Worm (Caenorhabditis elegans) whole organism, L3 larva: ENCODE measurements around the gene Y69H2.9.

Experiments
- R02D3.7 ChIP-seq: fragments of 150-350 bp; optimal IDR thresholded peaks from 2 replicates; lab custom pipeline; 2014; ENCODE audit warnings: missing biosample characterization, missing genetic modification characterization
- ZK546.5 ChIP-seq: sonication (generic microtip); optimal IDR thresholded peaks from 2 replicates; lab custom pipeline; 2017; ENCODE audit warnings: missing biosample characterization, missing genetic modification characterization
- ama-1 ChIP-seq: fragments of 150-350 bp; optimal IDR thresholded peaks from 2 replicates; lab custom pipeline; 2018
- ceh-16 ChIP-seq: sonication (generic microtip); optimal IDR thresholded peaks from 2 replicates; lab custom pipeline; 2017; ENCODE audit warnings: missing biosample characterization, missing genetic modification characterization
- ceh-28 ChIP-seq: fragments of 150-350 bp; optimal IDR thresholded peaks from 2 replicates; lab custom pipeline; 2014; ENCODE audit warnings: missing biosample characterization, missing genetic modification reagents, missing genetic modification characterization
- ceh-82 ChIP-seq: fragments of 150-350 bp; optimal IDR thresholded peaks from 2 replicates; lab custom pipeline; 2014; ENCODE audit warnings: missing biosample characterization, missing genetic modification characterization
- ceh-9 ChIP-seq: sonication (generic microtip); optimal IDR thresholded peaks from 2 replicates; lab custom pipeline; 2018; ENCODE audit warnings: missing biosample characterization, missing genetic modification characterization
- egl-27 ChIP-seq: sonication (generic microtip); optimal IDR thresholded peaks from 4 replicates; lab custom pipeline; 2017; ENCODE audit warnings: missing biosample characterization, missing genetic modification reagents, missing genetic modification characterization
- egl-5 ChIP-seq: fragments of 150-350 bp; optimal IDR thresholded peaks from 2 replicates; lab custom pipeline; 2017; ENCODE audit warnings: missing biosample characterization, missing genetic modification reagents, missing genetic modification characterization, inconsistent platforms
- elt-1 ChIP-seq: fragments of 150-350 bp; optimal IDR thresholded peaks from 2 replicates; lab custom pipeline; 2014; ENCODE audit warnings: missing biosample characterization, missing genetic modification characterization
- elt-2 ChIP-seq: sonication (generic microtip); optimal IDR thresholded peaks from 2 replicates; lab custom pipeline; 2016; ENCODE audit warnings: missing genetic modification reagents, mild to moderate bottlenecking, missing genetic modification characterization, missing compliant biosample characterization
- elt-3 ChIP-seq, 3 experiments: fragments of 150-350 bp in 1 of 3; sonication (generic microtip) in 2 of 3; optimal IDR thresholded peaks; 2 replicates in 2 of 3; 4 replicates in 1 of 3; lab custom pipeline; 2014 to 2017; ENCODE audit warnings: missing biosample characterization in 3 of 3, missing genetic modification characterization in 3 of 3
- eor-1 ChIP-seq, 2 experiments: fragments of 150-350 bp; optimal IDR thresholded peaks; 2 replicates each; lab custom pipeline; 2014 to 2018; ENCODE audit warnings: missing biosample characterization in 2 of 2, missing genetic modification characterization in 2 of 2
- fkh-10 ChIP-seq: sonication (generic microtip); optimal IDR thresholded peaks from 2 replicates; lab custom pipeline; 2017; ENCODE audit warnings: missing biosample characterization, missing genetic modification reagents, missing genetic modification characterization
- fkh-2 ChIP-seq: fragments of 150-350 bp; optimal IDR thresholded peaks from 2 replicates; lab custom pipeline; 2014; ENCODE audit warnings: missing biosample characterization, missing genetic modification reagents, missing genetic modification characterization
- hmg-11 ChIP-seq: sonication (generic microtip); optimal IDR thresholded peaks from 2 replicates; lab custom pipeline; 2016; ENCODE audit warnings: missing genetic modification characterization, missing compliant biosample characterization
- jun-1 ChIP-seq: fragments of 150-350 bp; optimal IDR thresholded peaks from 2 replicates; lab custom pipeline; 2014; ENCODE audit warnings: missing biosample characterization, missing genetic modification reagents, missing genetic modification characterization
- lin-15B ChIP-seq: fragments of 150-350 bp; optimal IDR thresholded peaks from 2 replicates; lab custom pipeline; 2014; ENCODE audit warnings: missing biosample characterization, missing genetic modification characterization
- lin-39 ChIP-seq: fragments of 150-350 bp; optimal IDR thresholded peaks from 2 replicates; lab custom pipeline; 2018; ENCODE audit warnings: missing biosample characterization, missing genetic modification reagents, missing genetic modification characterization
- lsy-12 ChIP-seq: sonication (generic microtip); optimal IDR thresholded peaks from 2 replicates; lab custom pipeline; 2016; ENCODE audit warnings: mild to moderate bottlenecking, missing genetic modification characterization, missing compliant biosample characterization
- mdl-1 ChIP-seq: fragments of 150-350 bp; optimal IDR thresholded peaks from 2 replicates; lab custom pipeline; 2014; ENCODE audit warnings: missing biosample characterization, missing genetic modification characterization
- mml-1 ChIP-seq: fragments of 150-350 bp; sonication (generic microtip); optimal IDR thresholded peaks from 3 replicates; lab custom pipeline; 2014; ENCODE audit warnings: missing biosample characterization, missing genetic modification characterization
- nfya-1 ChIP-seq: sonication (generic microtip); optimal IDR thresholded peaks from 2 replicates; lab custom pipeline; 2017; ENCODE audit warnings: missing genetic modification characterization, mild to moderate bottlenecking, missing compliant biosample characterization, antibody characterized with exemption, moderate library complexity; ENCODE audit not compliant: insufficient read depth
- nhr-11 ChIP-seq: fragments of 150-350 bp; optimal IDR thresholded peaks from 2 replicates; lab custom pipeline; 2014; ENCODE audit warnings: missing biosample characterization, missing genetic modification characterization
- nhr-12 ChIP-seq: fragments of 150-350 bp; optimal IDR thresholded peaks from 2 replicates; lab custom pipeline; 2014; ENCODE audit warnings: missing biosample characterization, missing genetic modification characterization
- nhr-23 ChIP-seq: fragments of 150-350 bp; optimal IDR thresholded peaks from 2 replicates; lab custom pipeline; 2014; ENCODE audit warnings: missing biosample characterization, missing genetic modification reagents, missing genetic modification characterization
- nhr-237 ChIP-seq: fragments of 150-350 bp; optimal IDR thresholded peaks from 2 replicates; lab custom pipeline; 2014; ENCODE audit warnings: missing biosample characterization, missing genetic modification characterization
- nhr-25 ChIP-seq: sonication (generic microtip); optimal IDR thresholded peaks from 2 replicates; lab custom pipeline; 2017; ENCODE audit warnings: missing biosample characterization, missing genetic modification characterization
- nhr-43 ChIP-seq: sonication (generic microtip); optimal IDR thresholded peaks from 2 replicates; lab custom pipeline; 2016; ENCODE audit warnings: mild to moderate bottlenecking, missing genetic modification characterization, missing compliant biosample characterization; ENCODE audit not compliant: poor library complexity, severe bottlenecking
- nhr-76 ChIP-seq: fragments of 150-350 bp; sonication (generic microtip); optimal IDR thresholded peaks from 5 replicates; lab custom pipeline; 2014; ENCODE audit warnings: missing biosample characterization, missing genetic modification characterization
- pha-4 ChIP-seq: fragments of 150-350 bp; optimal IDR thresholded peaks from 2 replicates; lab custom pipeline; 2014; ENCODE audit warnings: missing biosample characterization, missing genetic modification reagents, missing genetic modification characterization
- pqm-1 ChIP-seq: fragments of 150-350 bp; optimal IDR thresholded peaks from 2 replicates; lab custom pipeline; 2017; ENCODE audit warnings: missing biosample characterization, missing genetic modification characterization, inconsistent platforms
- sea-2 ChIP-seq: fragments of 150-350 bp; sonication (generic microtip); optimal IDR thresholded peaks from 4 replicates; lab custom pipeline; 2014; ENCODE audit warnings: missing biosample characterization, missing genetic modification reagents, missing genetic modification characterization
- snpc-4 ChIP-seq: fragments of 150-350 bp; optimal IDR thresholded peaks from 2 replicates; lab custom pipeline; 2014; ENCODE audit warnings: missing biosample characterization, missing genetic modification characterization
- tbx-2 ChIP-seq: sonication (generic microtip); optimal IDR thresholded peaks from 2 replicates; lab custom pipeline; 2016; ENCODE audit warnings: mild to moderate bottlenecking, missing genetic modification characterization, missing compliant biosample characterization
- unc-39 ChIP-seq: sonication (generic microtip); optimal IDR thresholded peaks from 4 replicates; lab custom pipeline; 2017; ENCODE audit warnings: missing biosample characterization, missing genetic modification characterization
- zag-1 ChIP-seq: fragments of 150-350 bp; optimal IDR thresholded peaks from 2 replicates; lab custom pipeline; 2014; ENCODE audit warnings: missing biosample characterization, missing genetic modification characterization
- ztf-4 ChIP-seq: fragments of 150-350 bp; optimal IDR thresholded peaks from 2 replicates; lab custom pipeline; 2014; ENCODE audit warnings: missing biosample characterization, missing genetic modification characterization

The Y69H2.9 gene

ce11 chrV:18701306-18701705 lies at the start of gene Y69H2.9:
Gene Y69H2.9 (plus strand): TSS chrV:18701538.
- TF ChIP-seq ceh-16 (tag; lab: Kevin White, UChicago) (no peak), zag-1 (tag; lab: Kevin White, UChicago) (no peak), elt-3 (tag; optimal IDR thresholded peaks at IDR 0.05; lab: Kevin White, UChicago) (no peak), tbx-2 (no peak), nhr-237 (no peak), elt-1 (tag; lab: Kevin White, UChicago) (no peak), pha-4 (tag; lab: Kevin White, UChicago) (peak; percentile 17), pqm-1 (tag; lab: Kevin White, UChicago) (peak; percentile 59), sea-2 (no peak), nhr-23 (tag; lab: Kevin White, UChicago) (no peak), jun-1 (tag; lab: Kevin White, UChicago) (no peak), lsy-12 (tag; lab: Kevin White, UChicago) (no peak), ceh-9 (tag; lab: Kevin White, UChicago) (no peak), snpc-4 (tag; lab: Kevin White, UChicago) (no peak), elt-2 (tag; lab: Kevin White, UChicago) (peak; percentile 90)

- TF ChIP-seq egl-5 (no peak), ama-1 (lab: Kevin White, UChicago) (no peak), nhr-11 (no peak), ceh-82 (tag; lab: Kevin White, UChicago) (no peak), fkh-10 (no peak), elt-1 (tag; lab: Kevin White, UChicago) (no peak), egl-27 (tag; lab: Kevin White, UChicago) (no peak), ztf-4 (tag; lab: Kevin White, UChicago) (no peak), unc-39 (tag; lab: Kevin White, UChicago) (no peak), pha-4 (tag; lab: Kevin White, UChicago) (no peak)
Measured at ce11 chrV:18656363-18656762, 45.0 kb upstream of the Y69H2.9 start.

DNA sequence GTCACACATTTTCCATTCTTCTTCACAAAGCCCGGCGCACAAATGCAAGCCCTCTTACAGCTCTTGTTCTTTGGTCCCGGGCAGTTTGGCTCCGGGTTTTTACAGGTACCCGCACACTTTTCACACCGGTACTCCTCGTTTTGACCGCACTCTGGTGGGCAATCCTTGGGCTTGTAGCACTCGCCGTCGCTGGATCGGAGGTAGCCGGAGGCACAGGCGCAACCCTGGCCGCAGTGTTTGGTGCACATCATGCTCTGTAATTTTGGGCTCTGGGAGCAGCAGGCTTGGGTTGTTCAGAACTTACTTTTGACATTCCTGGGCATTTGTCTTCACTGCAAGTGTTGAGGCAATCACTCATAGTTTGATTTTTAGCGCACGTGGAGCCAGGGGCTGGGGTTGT lies 43.9 kb upstream of the Y69H2.9 start:
- TF ChIP-seq jun-1 (tag; lab: Kevin White, UChicago) (no peak), nhr-76 (tag; lab: Kevin White, UChicago) (no peak), lin-15B (tag; lab: Kevin White, UChicago) (no peak), ceh-28 (no peak), ZK546.5 (tag; lab: Kevin White, UChicago) (no peak), zag-1 (tag; lab: Kevin White, UChicago) (no peak), elt-1 (tag; lab: Kevin White, UChicago) (no peak), elt-2 (tag; lab: Kevin White, UChicago) (no peak), nhr-237 (no peak), pqm-1 (tag; lab: Kevin White, UChicago) (no peak), eor-1 (tag; optimal IDR thresholded peaks at IDR 0.05; lab: Kevin White, UChicago) (no peak), ztf-4 (tag; lab: Kevin White, UChicago) (no peak)
- TF ChIP-seq, all 47 proteins: peak for 0

DNA sequence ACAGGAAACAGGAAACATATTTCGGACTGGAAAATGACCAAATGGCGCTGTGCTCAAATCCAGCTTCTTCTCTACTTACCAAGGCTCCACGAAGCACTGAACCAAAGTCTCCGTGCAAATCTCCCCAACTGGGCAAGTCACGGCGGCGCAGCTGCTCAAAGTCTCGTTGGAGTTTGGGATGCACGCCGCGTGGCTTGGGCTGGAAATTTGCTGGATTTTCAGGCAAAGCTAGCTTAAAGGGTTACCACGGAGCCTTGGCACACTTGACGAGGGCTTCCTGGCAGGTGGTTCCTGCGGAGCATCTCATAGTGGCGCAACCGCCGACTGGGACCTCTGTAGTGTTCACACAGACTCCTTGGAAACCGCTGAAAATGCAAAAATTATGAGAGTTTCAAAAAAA lies 42.4 kb upstream of the Y69H2.9 start:
- TF ChIP-seq pha-4 (tag; lab: Kevin White, UChicago) (no peak), mml-1 (tag; lab: Kevin White, UChicago) (no peak), nhr-12 (tag; lab: Kevin White, UChicago) (no peak), snpc-4 (tag; lab: Kevin White, UChicago) (no peak), nhr-76 (tag; lab: Kevin White, UChicago) (no peak), nhr-237 (no peak), nhr-25 (tag; lab: Kevin White, UChicago) (no peak), ztf-4 (tag; lab: Kevin White, UChicago) (no peak), mdl-1 (tag; lab: Kevin White, UChicago) (no peak)

DNA sequence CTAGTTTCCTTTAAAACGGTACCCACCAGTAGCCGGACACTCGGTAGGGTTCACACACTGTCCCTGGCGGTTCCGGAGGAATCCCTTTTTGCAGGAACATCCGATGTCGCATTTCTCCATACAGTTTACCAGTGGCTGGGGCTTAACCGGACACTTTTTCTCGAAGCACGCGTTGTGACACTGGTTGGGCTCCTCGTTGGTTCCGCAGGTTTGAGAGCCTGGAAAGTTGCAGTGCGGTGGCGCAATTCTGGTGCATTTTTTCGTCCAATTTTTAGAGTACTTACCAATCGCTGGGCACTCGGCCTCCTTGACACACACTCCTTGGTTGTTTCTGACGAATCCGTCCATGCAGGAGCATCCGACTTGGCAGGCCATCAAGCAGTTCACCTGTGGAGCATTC lies 39.0 kb upstream of the Y69H2.9 start:
- no peak for TF ChIP-seq lin-39 (tag; lab: Kevin White, UChicago)
- TF ChIP-seq R02D3.7 (tag; lab: Kevin White, UChicago): no peak
- TF ChIP-seq egl-5: no peak
- no peak for TF ChIP-seq jun-1 (tag; lab: Kevin White, UChicago)
- no peak for TF ChIP-seq sea-2
- no peak for TF ChIP-seq elt-1 (tag; lab: Kevin White, UChicago)
- no peak for TF ChIP-seq nhr-23 (tag; lab: Kevin White, UChicago)
- no peak for TF ChIP-seq unc-39 (tag; lab: Kevin White, UChicago)
- no peak for TF ChIP-seq pqm-1 (tag; lab: Kevin White, UChicago)
- no peak for TF ChIP-seq nhr-43 (tag; lab: Kevin White, UChicago)
- TF ChIP-seq ceh-28: no peak
- TF ChIP-seq fkh-2 (tag; lab: Kevin White, UChicago): no peak
- no peak for TF ChIP-seq nfya-1 (tag; lab: Kevin White, UChicago)
- no peak for TF ChIP-seq elt-2 (tag; lab: Kevin White, UChicago)
- no peak for TF ChIP-seq hmg-11 (tag; lab: Kevin White, UChicago)
- no peak for TF ChIP-seq eor-1 (tag; optimal IDR thresholded peaks at IDR 0.05; lab: Kevin White, UChicago)
